Worm (Caenorhabditis elegans) whole organism, L4 larva: ENCODE measurements around the gene pgp-4.

ENCODE experiments used
- T20F7.1 ChIP-seq: fragments of 200-800 bp; sonication (Bioruptor generic); optimal IDR thresholded peaks from 2 replicates; lab custom pipeline; 2018; ENCODE audit warnings: mild to moderate bottlenecking, missing genetic modification characterization, missing compliant biosample characterization
- Y75B8A.6 ChIP-seq: fragments of 200-800 bp; sonication (Bioruptor generic); IDR thresholded peaks from 2 replicates; pipeline ENCODE4 v1.3.6; 2022; ENCODE audit warnings: missing genetic modification reagents, missing genetic modification characterization, missing compliant biosample characterization
- ZK337.2 ChIP-seq: fragments of 200-800 bp; sonication (Bioruptor generic); IDR thresholded peaks from 2 replicates; pipeline ENCODE4 v1.3.6; 2022; ENCODE audit warnings: missing genetic modification reagents, missing genetic modification characterization, missing compliant biosample characterization
- aly-2 ChIP-seq: sonication (generic microtip); optimal IDR thresholded peaks from 2 replicates; lab custom pipeline; 2018; ENCODE audit warnings: missing biosample characterization, missing genetic modification characterization
- ceh-20 ChIP-seq: fragments of 200-800 bp; sonication (Bioruptor generic); IDR thresholded peaks from 2 replicates; pipeline ENCODE4 v1.3.6; 2022; ENCODE audit warnings: missing genetic modification reagents, missing genetic modification characterization, missing compliant biosample characterization
- ceh-28 ChIP-seq: fragments of 150-350 bp; optimal IDR thresholded peaks from 2 replicates; lab custom pipeline; 2014; ENCODE audit warnings: missing biosample characterization, missing genetic modification reagents, missing genetic modification characterization
- ceh-82 ChIP-seq: sonication (generic microtip); optimal IDR thresholded peaks from 2 replicates; lab custom pipeline; 2017; ENCODE audit warnings: missing biosample characterization, missing genetic modification characterization
- daf-12 ChIP-seq: fragments of 150-350 bp; optimal IDR thresholded peaks from 2 replicates; lab custom pipeline; 2014; ENCODE audit warnings: missing biosample characterization, missing genetic modification reagents, missing genetic modification characterization
- daf-16 ChIP-seq, 3 experiments: sonication (generic microtip); optimal IDR thresholded peaks; 2 replicates each; lab custom pipeline; 2016 to 2017; ENCODE audit warnings: missing genetic modification characterization in 3 of 3, missing genetic modification reagents in 3 of 3, mild to moderate bottlenecking in 2 of 3, missing compliant biosample characterization in 2 of 3, missing biosample characterization in 1 of 3, moderate library complexity in 1 of 3
- daf-19 ChIP-seq: fragments of 200-800 bp; sonication (Bioruptor generic); conservative IDR thresholded peaks from 2 replicates; pipeline ENCODE4 v1.3.6; 2022; ENCODE audit warnings: missing genetic modification characterization, missing compliant biosample characterization
- daf-8 ChIP-seq: fragments of 200-800 bp; sonication (Bioruptor generic); IDR thresholded peaks from 2 replicates; pipeline ENCODE4 v1.3.6; 2022; ENCODE audit warnings: missing genetic modification characterization, missing compliant biosample characterization
- dmd-6 ChIP-seq: fragments of 200-800 bp; sonication (Bioruptor generic); IDR thresholded peaks from 2 replicates; pipeline ENCODE4 v1.3.6; 2022; ENCODE audit warnings: missing genetic modification reagents, missing genetic modification characterization, missing compliant biosample characterization
- dmd-8 ChIP-seq: fragments of 200-800 bp; sonication (Bioruptor generic); IDR thresholded peaks from 2 replicates; pipeline ENCODE4 v1.3.6; 2022; ENCODE audit warnings: missing genetic modification characterization, missing compliant biosample characterization
- dmd-9 ChIP-seq: fragments of 200-800 bp; sonication (Bioruptor generic); IDR thresholded peaks from 2 replicates; pipeline ENCODE4 v1.3.6; 2022; ENCODE audit warnings: missing genetic modification reagents, missing genetic modification characterization, missing compliant biosample characterization
- dpl-1 ChIP-seq: fragments of 150-350 bp; optimal IDR thresholded peaks from 2 replicates; lab custom pipeline; 2014; ENCODE audit warnings: missing biosample characterization, missing genetic modification reagents, missing genetic modification characterization
- duxl-1 ChIP-seq: sonication (generic microtip); optimal IDR thresholded peaks from 2 replicates; lab custom pipeline; 2016; ENCODE audit warnings: mild to moderate bottlenecking, missing genetic modification characterization, moderate library complexity, missing compliant biosample characterization; ENCODE audit not compliant: poor library complexity
- dve-1 ChIP-seq: sonication (generic microtip); optimal IDR thresholded peaks from 2 replicates; lab custom pipeline; 2017; ENCODE audit warnings: antibody characterized with exemption, mild to moderate bottlenecking, missing genetic modification characterization, missing compliant biosample characterization; ENCODE audit not compliant: insufficient read depth
- egl-27 ChIP-seq: sonication (generic microtip); optimal IDR thresholded peaks from 3 replicates; lab custom pipeline; 2017; ENCODE audit warnings: missing biosample characterization, missing genetic modification reagents, missing genetic modification characterization
- hif-1 ChIP-seq, 2 experiments: sonication (generic microtip); optimal IDR thresholded peaks; 2 replicates each; lab custom pipeline; 2016 to 2017; ENCODE audit warnings: missing compliant biosample characterization in 2 of 2, missing genetic modification characterization in 2 of 2, missing genetic modification reagents in 2 of 2, missing genotype in 2 of 2, mild to moderate bottlenecking in 1 of 2
- hlh-11 ChIP-seq: fragments of 200-800 bp; sonication (Bioruptor generic); optimal IDR thresholded peaks from 2 replicates; lab custom pipeline; 2018; ENCODE audit warnings: mild to moderate bottlenecking, missing genetic modification characterization, missing compliant biosample characterization
- lin-13 ChIP-seq: fragments of 150-350 bp; optimal IDR thresholded peaks from 2 replicates; lab custom pipeline; 2014; ENCODE audit warnings: missing biosample characterization, missing genetic modification reagents, missing genetic modification characterization
- madf-9 ChIP-seq: fragments of 200-800 bp; sonication (Bioruptor generic); conservative IDR thresholded peaks from 2 replicates; pipeline ENCODE4 v1.3.6; 2022; ENCODE audit warnings: missing genetic modification reagents, missing genetic modification characterization, missing compliant biosample characterization
- mdl-1 ChIP-seq, 2 experiments: fragments of 150-350 bp in 1 of 2; sonication (generic microtip) in 1 of 2; optimal IDR thresholded peaks; 2 replicates each; lab custom pipeline; 2014 to 2017; ENCODE audit warnings: missing biosample characterization in 2 of 2, missing genetic modification characterization in 2 of 2
- mep-1 ChIP-seq: fragments of 150-350 bp; sonication (generic microtip); optimal IDR thresholded peaks from 3 replicates; lab custom pipeline; 2014; ENCODE audit warnings: missing biosample characterization, missing genetic modification characterization
- mes-2 ChIP-seq: sonication (generic microtip); optimal IDR thresholded peaks from 2 replicates; lab custom pipeline; 2016; ENCODE audit warnings: missing genotype, mild to moderate bottlenecking, missing genetic modification characterization, missing compliant biosample characterization; ENCODE audit not compliant: poor library complexity, severe bottlenecking
- nhr-102 ChIP-seq: sonication (generic microtip); optimal IDR thresholded peaks from 2 replicates; lab custom pipeline; 2016; ENCODE audit warnings: mild to moderate bottlenecking, missing genetic modification characterization, moderate library complexity, missing compliant biosample characterization
- nhr-28 ChIP-seq: fragments of 150-350 bp; optimal IDR thresholded peaks from 2 replicates; lab custom pipeline; 2014; ENCODE audit warnings: missing biosample characterization, missing genetic modification characterization
- nhr-42 ChIP-seq: fragments of 200-800 bp; sonication (Bioruptor generic); IDR thresholded peaks from 2 replicates; pipeline ENCODE4 v1.3.6; 2022; ENCODE audit warnings: missing genetic modification characterization, missing compliant biosample characterization
- nhr-48 ChIP-seq: sonication (generic microtip); optimal IDR thresholded peaks from 2 replicates; lab custom pipeline; 2016; ENCODE audit warnings: mild to moderate bottlenecking, missing genetic modification characterization, missing compliant biosample characterization
- nhr-6 ChIP-seq: fragments of 150-350 bp; optimal IDR thresholded peaks from 2 replicates; lab custom pipeline; 2014; ENCODE audit warnings: missing biosample characterization, missing genetic modification characterization
- nhr-76 ChIP-seq: fragments of 150-350 bp; optimal IDR thresholded peaks from 2 replicates; lab custom pipeline; 2014; ENCODE audit warnings: missing biosample characterization, missing genetic modification characterization
- php-3 ChIP-seq: fragments of 200-800 bp; sonication (Bioruptor generic); IDR thresholded peaks from 2 replicates; pipeline ENCODE4 v1.3.6; 2022; ENCODE audit warnings: missing genetic modification reagents, missing genetic modification characterization, missing compliant biosample characterization
- set-16 ChIP-seq: fragments of 200-800 bp; sonication (Bioruptor generic); IDR thresholded peaks from 2 replicates; pipeline ENCODE4 v1.3.6; 2022; ENCODE audit warnings: missing genetic modification reagents, missing genetic modification characterization, missing compliant biosample characterization
- tag-97 ChIP-seq: fragments of 200-800 bp; sonication (Bioruptor generic); IDR thresholded peaks from 2 replicates; pipeline ENCODE4 v1.3.6; 2022; ENCODE audit warnings: missing genetic modification characterization, missing compliant biosample characterization
- unc-130 ChIP-seq: sonication (generic microtip); optimal IDR thresholded peaks from 2 replicates; lab custom pipeline; 2016; ENCODE audit warnings: missing genetic modification reagents, missing genetic modification characterization, missing compliant biosample characterization
- unc-39 ChIP-seq: sonication (generic microtip); optimal IDR thresholded peaks from 2 replicates; lab custom pipeline; 2017; ENCODE audit warnings: missing biosample characterization, missing genetic modification characterization
- unc-62 ChIP-seq, 3 experiments: fragments of 150-350 bp in 1 of 3; sonication (generic microtip); optimal IDR thresholded peaks in 2 of 3; peaks in 1 of 3; 1 replicate in 1 of 3; 2 replicates in 2 of 3; lab custom pipeline; 2014 to 2017; ENCODE audit warnings: missing biosample characterization in 3 of 3, missing genetic modification characterization in 3 of 3, missing genetic modification reagents in 3 of 3, missing genotype in 1 of 3
- vab-7 ChIP-seq: fragments of 200-800 bp; sonication (Bioruptor generic); IDR thresholded peaks from 2 replicates; pipeline ENCODE4 v1.3.6; 2022; ENCODE audit warnings: missing genetic modification reagents, missing genetic modification characterization, missing compliant biosample characterization
- ztf-11 ChIP-seq: fragments of 150-350 bp; optimal IDR thresholded peaks from 2 replicates; lab custom pipeline; 2014; ENCODE audit warnings: missing biosample characterization, missing genetic modification characterization

Gene pgp-4

DNA sequence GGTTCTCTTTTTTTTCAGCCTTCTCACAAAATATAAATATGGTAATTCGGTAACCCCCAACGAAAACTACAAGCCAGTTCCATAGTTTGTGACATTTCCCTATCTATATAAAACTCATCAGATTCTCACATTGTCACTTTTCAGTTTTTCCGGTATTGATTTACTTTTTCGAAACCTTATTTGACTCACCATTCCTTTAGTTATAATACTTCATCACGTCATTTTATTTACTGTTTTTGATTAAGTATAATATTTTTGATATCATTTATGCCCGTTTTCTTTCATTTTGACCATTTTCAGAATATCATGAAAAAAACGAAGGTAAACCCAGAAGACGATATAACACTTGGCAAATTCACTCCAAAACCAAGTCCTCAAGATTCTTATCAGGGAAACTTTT lies 5.8 kb upstream of the pgp-4 start, which contains the start of gene pgp-3:
pgp-3 (plus strand) TSS at position 301 of the 400 bp plus-strand sequence.
- no peak for TF ChIP-seq hif-1 (tag; optimal IDR thresholded peaks at IDR 0.05; lab: Kevin White, UChicago)
- no peak for TF ChIP-seq dmd-8 (GFP tag; lab: Robert Waterston, UW)

DNA sequence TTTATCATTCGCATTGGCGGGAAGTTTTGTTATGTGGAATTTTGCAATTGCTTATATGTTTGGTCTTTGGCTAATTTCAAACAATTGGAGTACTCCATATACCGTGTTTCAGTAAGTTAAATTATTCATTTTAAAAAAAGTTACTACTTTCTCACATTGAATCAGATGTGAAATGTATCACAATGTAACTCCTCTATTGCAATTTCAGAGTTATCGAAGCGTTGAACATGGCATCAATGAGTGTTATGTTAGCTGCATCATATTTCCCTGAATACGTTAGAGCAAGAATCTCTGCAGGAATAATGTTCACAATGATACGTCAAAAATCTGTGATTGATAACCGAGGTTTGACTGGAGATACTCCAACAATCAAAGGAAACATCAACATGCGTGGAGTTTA lies 1.8 kb upstream of the pgp-4 start:
- peak in 1 of 2 experiments; percentile 94 for TF ChIP-seq unc-62 (GFP tag; optimal IDR thresholded peaks at IDR 0.05 in 1 of 2; lab: Kevin White, UChicago)
- no peak for TF ChIP-seq unc-62 (tag; optimal IDR thresholded peaks at IDR 0.05; lab: Kevin White, UChicago)
- TF ChIP-seq nhr-42 = no peak
- TF ChIP-seq, all 104 proteins: peak for 1

DNA sequence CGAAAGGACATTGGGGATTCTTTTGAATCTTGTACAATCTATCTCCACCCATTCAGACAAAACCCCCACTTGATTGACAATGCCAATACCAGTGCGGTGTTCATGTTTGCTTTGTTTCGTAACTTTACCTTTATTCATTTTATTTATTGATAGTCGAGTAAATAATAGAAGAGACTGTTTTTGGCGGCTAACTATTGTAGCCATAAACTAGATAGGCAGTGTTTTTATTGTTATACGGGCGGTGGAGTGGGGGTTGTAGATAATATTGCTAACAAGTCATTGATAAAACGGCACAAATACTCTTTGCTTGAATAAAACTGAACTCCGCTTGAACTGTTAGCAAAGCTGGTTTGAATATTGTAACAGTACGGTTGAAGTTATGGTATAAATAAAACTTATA lies 7.3 kb downstream of the pgp-4 start:
- TF ChIP-seq unc-39 (tag; lab: Kevin White, UChicago) (no peak), ceh-28 (no peak), ceh-82 (no peak), nhr-6 (tag; lab: Kevin White, UChicago) (no peak), unc-130 (GFP tag; lab: Kevin White, UChicago) (no peak), ZK337.2 (no peak), tag-97 (no peak), Y75B8A.6 (no peak), duxl-1 (no peak), dmd-6 (GFP tag; lab: Robert Waterston, UW) (no peak), daf-16 (GFP tag; optimal IDR thresholded peaks at IDR 0.05; lab: Kevin White, UChicago) (no peak), daf-16 (tag; optimal IDR thresholded peaks at IDR 0.05; lab: Kevin White, UChicago) (peak; percentile 83), dmd-9 (GFP tag; lab: Robert Waterston, UW) (no peak), hif-1 (tag; optimal IDR thresholded peaks at IDR 0.05; lab: Kevin White, UChicago) (no peak), madf-9 (GFP tag; lab: Robert Waterston, UW) (no peak), daf-19 (no peak), ztf-11 (tag; lab: Kevin White, UChicago) (no peak), mep-1 (tag; lab: Kevin White, UChicago) (no peak), set-16 (GFP tag; lab: Robert Waterston, UW) (no peak), unc-62 (GFP tag; optimal IDR thresholded peaks at IDR 0.05 in 1 of 2; lab: Kevin White, UChicago) (no peak), unc-62 (tag; optimal IDR thresholded peaks at IDR 0.05; lab: Kevin White, UChicago) (no peak), nhr-48 (tag; lab: Kevin White, UChicago) (no peak), lin-13 (GFP tag; lab: Kevin White, UChicago) (no peak), nhr-28 (tag; lab: Kevin White, UChicago) (peak; percentile 51), daf-8 (GFP tag; lab: Robert Waterston, UW) (no peak), T20F7.1 (GFP tag; lab: Kevin White, UChicago) (no peak), vab-7 (GFP tag; lab: Robert Waterston, UW) (no peak), mes-2 (tag; lab: Kevin White, UChicago) (no peak), aly-2 (no peak), dve-1 (peak; percentile 61), nhr-42 (no peak), php-3 (GFP tag; lab: Robert Waterston, UW) (peak; percentile 71), dpl-1 (GFP tag; lab: Kevin White, UChicago) (no peak), mdl-1 (tag; optimal IDR thresholded peaks at IDR 0.05; lab: Kevin White, UChicago) (no peak), hlh-11 (tag; lab: Kevin White, UChicago) (peak; percentile 4), nhr-102 (tag; lab: Kevin White, UChicago) (no peak)

DNA sequence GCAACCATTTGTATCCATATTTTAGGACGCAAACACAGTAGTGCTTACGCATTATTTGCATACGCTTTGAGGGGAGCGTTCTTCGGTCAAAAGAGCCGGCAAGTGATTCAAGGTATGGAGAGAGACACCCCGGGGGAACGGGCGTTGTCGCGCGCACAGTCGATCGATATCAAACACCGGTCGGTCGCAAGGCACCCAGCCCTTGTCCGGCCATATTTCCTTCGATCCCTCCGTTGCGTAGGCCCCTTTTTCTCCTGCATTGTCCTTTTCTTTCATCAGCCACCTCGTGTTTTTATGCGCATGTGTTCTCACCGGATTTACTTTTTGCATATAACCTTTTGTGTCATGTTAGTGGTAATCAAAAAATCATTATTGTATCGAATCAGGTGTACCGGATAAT lies 8.4 kb downstream of the pgp-4 start:
- no peak for TF ChIP-seq ceh-20 (GFP tag; lab: Robert Waterston, UW)
- no peak for TF ChIP-seq egl-27 (tag; lab: Kevin White, UChicago)
- no peak for TF ChIP-seq nhr-76 (tag; lab: Kevin White, UChicago)
- TF ChIP-seq daf-12 = no peak
- TF ChIP-seq, all 104 proteins: peak for 0
